Fruit fly (Drosophila melanogaster) whole organism, pupa: ENCODE measurements around the gene bif.

ENCODE experiments used
- CG10348 ChIP-seq: fragments of 200-800 bp; sonication (Bioruptor generic); IDR thresholded peaks from 2 replicates; pipeline ENCODE4 v1.3.6; 2022; ENCODE audit warnings: missing biosample characterization, missing genetic modification characterization
- CG13204 ChIP-seq: fragments of 200-800 bp; sonication (Bioruptor generic); optimal IDR thresholded peaks from 2 replicates; lab custom pipeline; 2018; ENCODE audit warnings: missing biosample characterization, mild to moderate bottlenecking, missing genetic modification characterization, moderate library complexity
- CG15710 ChIP-seq: fragments of 200-800 bp; sonication (Bioruptor generic); optimal IDR thresholded peaks from 2 replicates; lab custom pipeline; 2018; ENCODE audit warnings: missing biosample characterization, mild to moderate bottlenecking, missing genetic modification characterization, moderate library complexity
- CG32121 ChIP-seq: fragments of 200-800 bp; sonication (Bioruptor generic); IDR thresholded peaks from 2 replicates; pipeline ENCODE4 v1.3.6; 2022; ENCODE audit warnings: missing biosample characterization, missing genetic modification characterization
- CG8301 ChIP-seq: fragments of 200-800 bp; sonication (Bioruptor generic); optimal IDR thresholded peaks from 2 replicates; lab custom pipeline; 2018; ENCODE audit warnings: missing biosample characterization, mild to moderate bottlenecking, missing genetic modification characterization
- CG9948 ChIP-seq: fragments of 200-800 bp; sonication (Bioruptor generic); optimal IDR thresholded peaks from 2 replicates; lab custom pipeline; 2018; ENCODE audit warnings: missing biosample characterization, mild to moderate bottlenecking, missing genetic modification characterization, moderate library complexity
- EcR ChIP-seq: fragments of 200-800 bp; sonication (Bioruptor generic); optimal IDR thresholded peaks from 3 replicates; lab custom pipeline; 2019; ENCODE audit warnings: missing biosample characterization, missing genetic modification characterization, mild to moderate bottlenecking, moderate library complexity, missing genetic modification reagents
- Pif1A ChIP-seq: fragments of 200-800 bp; sonication (Bioruptor generic); optimal IDR thresholded peaks from 3 replicates; lab custom pipeline; 2016; ENCODE audit warnings: missing biosample characterization, missing genetic modification characterization
- fd96Ca ChIP-seq: fragments of 200-800 bp; sonication (Bioruptor generic); IDR thresholded peaks from 3 replicates; pipeline ENCODE4 v1.3.6; 2022; ENCODE audit warnings: missing biosample characterization, missing genetic modification characterization
- gl ChIP-seq: fragments of 200-800 bp; sonication (Bioruptor generic); optimal IDR thresholded peaks from 2 replicates; lab custom pipeline; 2018; ENCODE audit warnings: missing biosample characterization, mild to moderate bottlenecking, missing genetic modification characterization
- rn ChIP-seq: fragments of 200-800 bp; sonication (Bioruptor generic); IDR thresholded peaks from 2 replicates; pipeline ENCODE4 v1.3.6; 2022; ENCODE audit warnings: missing biosample characterization, missing genetic modification characterization

DNA sequence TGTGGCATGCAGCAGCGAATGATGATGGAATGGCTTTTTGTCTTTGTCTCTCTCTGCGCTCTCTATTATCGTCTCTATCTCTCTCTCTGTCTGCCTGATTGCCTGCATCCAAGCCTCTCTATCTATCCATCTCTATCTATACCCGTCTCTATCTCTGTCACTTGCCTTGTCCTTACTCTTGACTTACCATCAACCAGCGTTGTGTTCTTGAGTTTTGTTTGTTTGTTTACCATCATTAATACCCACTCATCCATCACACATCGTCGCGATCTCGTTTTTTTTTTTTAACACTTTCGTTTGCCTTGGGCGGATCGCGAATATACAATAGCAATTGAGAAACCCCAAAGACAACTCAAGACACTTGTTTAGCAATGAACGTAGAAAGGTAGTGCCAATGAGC, 10.9 kb downstream of the bif start:
- TF ChIP-seq CG13204 (GFP tag; lab: Kevin White, UChicago): no peak
- TF ChIP-seq CG9948: no peak
- TF ChIP-seq Pif1A (GFP tag; lab: Kevin White, UChicago): no peak
- TF ChIP-seq EcR (GFP tag; lab: Kevin White, UChicago): peak; percentile 80
- no peak for TF ChIP-seq gl (tag; lab: Kevin White, UChicago)
- TF ChIP-seq rn (GFP tag; lab: Robert Waterston, UW): no peak
- no peak for TF ChIP-seq fd96Ca (GFP tag; lab: Robert Waterston, UW)
- TF ChIP-seq CG8301 (tag; lab: Kevin White, UChicago): no peak
- TF ChIP-seq CG15710: no peak
- TF ChIP-seq CG10348: no peak
- no peak for TF ChIP-seq CG32121 (GFP tag; lab: Robert Waterston, UW)
